Fruit fly (Drosophila melanogaster) whole organism, embryonic: ENCODE data around the gene CG43886.

ENCODE experiments used
- Awh ChIP-seq: fragments of 200-800 bp; sonication (Bioruptor generic); IDR thresholded peaks from 2 replicates; pipeline ENCODE4, ENCODE4 v1.3.6; 2022; ENCODE audit warnings: missing biosample characterization, missing genetic modification characterization
- CG12744 ChIP-seq: fragments of 200-800 bp; sonication (Bioruptor generic); optimal IDR thresholded peaks from 2 replicates; lab custom pipeline; 2016; ENCODE audit warnings: missing biosample characterization, missing genetic modification characterization
- CG1647 ChIP-seq: fragments of 200-800 bp; sonication (Bioruptor generic); optimal IDR thresholded peaks from 3 replicates; lab custom pipeline; 2016; ENCODE audit warnings: missing biosample characterization, missing genetic modification characterization
- CG17186 ChIP-seq: fragments of 200-800 bp; sonication (Bioruptor generic); optimal IDR thresholded peaks from 3 replicates; lab custom pipeline; 2017; ENCODE audit warnings: missing biosample characterization, missing genetic modification reagents, missing genetic modification characterization
- CG17328 ChIP-seq: fragments of 200-800 bp; sonication (Bioruptor generic); IDR thresholded peaks from 2 replicates; pipeline ENCODE4 v1.3.6; 2022; ENCODE audit warnings: missing biosample characterization, missing genetic modification characterization
- CG17385 ChIP-seq: fragments of 200-800 bp; sonication (Bioruptor generic); optimal IDR thresholded peaks from 3 replicates; lab custom pipeline; 2018; ENCODE audit warnings: missing biosample characterization, mild to moderate bottlenecking, missing genetic modification characterization
- CG2202 ChIP-seq: fragments of 200-800 bp; sonication (Bioruptor generic); optimal IDR thresholded peaks from 2 replicates; lab custom pipeline; 2018; ENCODE audit warnings: missing biosample characterization, mild to moderate bottlenecking, missing genetic modification characterization
- CG30403 ChIP-seq: fragments of 200-800 bp; sonication (Bioruptor generic); optimal IDR thresholded peaks from 3 replicates; lab custom pipeline; 2016; ENCODE audit warnings: missing biosample characterization, missing genetic modification characterization
- CG3281 ChIP-seq: fragments of 200-800 bp; sonication (Bioruptor generic); optimal IDR thresholded peaks from 3 replicates; lab custom pipeline; 2017; ENCODE audit warnings: missing biosample characterization, mild to moderate bottlenecking, missing genetic modification characterization
- CG33557 ChIP-seq: fragments of 200-800 bp; sonication (Bioruptor generic); optimal IDR thresholded peaks from 2 replicates; lab custom pipeline; 2019; ENCODE audit warnings: missing biosample characterization, mild to moderate bottlenecking, missing genetic modification characterization, moderate library complexity
- CG34422 ChIP-seq: fragments of 200-800 bp; sonication (Bioruptor generic); IDR thresholded peaks from 3 replicates; pipeline ENCODE4 v1.3.6; 2022; ENCODE audit warnings: missing biosample characterization, missing genetic modification characterization
- CG6689 ChIP-seq: fragments of 200-800 bp; sonication (Bioruptor generic); IDR thresholded peaks from 2 replicates; pipeline ENCODE4 v1.3.6; 2022; ENCODE audit warnings: missing biosample characterization, missing genetic modification characterization
- CG6813 ChIP-seq: fragments of 200-800 bp; sonication (Bioruptor generic); optimal IDR thresholded peaks from 2 replicates; lab custom pipeline; 2017; ENCODE audit warnings: missing biosample characterization, missing genetic modification characterization, mild to moderate bottlenecking, moderate library complexity, missing genetic modification reagents
- CG7963 ChIP-seq: fragments of 200-800 bp; sonication (Bioruptor generic); IDR thresholded peaks from 3 replicates; pipeline ENCODE4 v1.3.6; 2022; ENCODE audit warnings: missing biosample characterization, missing genetic modification characterization; ENCODE audit not compliant: partially characterized antibody
- CG9437 ChIP-seq: fragments of 200-800 bp; sonication (Bioruptor generic); optimal IDR thresholded peaks from 2 replicates; lab custom pipeline; 2018; ENCODE audit warnings: missing biosample characterization, mild to moderate bottlenecking, missing genetic modification characterization
- Dad ChIP-seq: fragments of 200-800 bp; sonication (Bioruptor generic); optimal IDR thresholded peaks from 3 replicates; lab custom pipeline; 2016; ENCODE audit warnings: missing biosample characterization, missing genetic modification characterization
- Dek ChIP-seq: fragments of 200-800 bp; sonication (Bioruptor generic); optimal IDR thresholded peaks from 3 replicates; lab custom pipeline; 2019; ENCODE audit warnings: missing biosample characterization, mild to moderate bottlenecking, missing genetic modification characterization, moderate library complexity
- Dip2 ChIP-seq: fragments of 200-800 bp; sonication (Bioruptor generic); IDR thresholded peaks from 2 replicates; pipeline ENCODE4 v1.3.6; 2022; ENCODE audit warnings: missing biosample characterization, missing genetic modification characterization
- E2f2 ChIP-seq: fragments of 200-800 bp; sonication (Bioruptor generic); IDR thresholded peaks from 2 replicates; pipeline ENCODE4 v1.3.6; 2022; ENCODE audit warnings: missing biosample characterization, missing genetic modification characterization
- H15 ChIP-seq: fragments of 200-800 bp; sonication (Bioruptor generic); IDR thresholded peaks from 3 replicates; pipeline ENCODE4 v1.3.6; 2022; ENCODE audit warnings: missing biosample characterization, missing genetic modification characterization
- H2.0 ChIP-seq: fragments of 200-800 bp; sonication (Bioruptor generic); IDR thresholded peaks from 2 replicates; pipeline ENCODE4 v1.3.6; 2022; ENCODE audit warnings: missing biosample characterization, missing genetic modification characterization
- HLHmδ ChIP-seq: fragments of 200-800 bp; sonication (Bioruptor generic); optimal IDR thresholded peaks from 2 replicates; lab custom pipeline; 2018; ENCODE audit warnings: missing biosample characterization, mild to moderate bottlenecking, missing genetic modification characterization, moderate library complexity
- Hand ChIP-seq: fragments of 200-800 bp; sonication (Bioruptor generic); optimal IDR thresholded peaks from 2 replicates; lab custom pipeline; 2017; ENCODE audit warnings: mild to moderate bottlenecking, missing biosample characterization, missing genetic modification reagents, missing genetic modification characterization
- Kr ChIP-seq: fragments of 200-800 bp; sonication (Bioruptor generic); optimal IDR thresholded peaks from 2 replicates; lab custom pipeline; 2017; ENCODE audit warnings: missing biosample characterization, mild to moderate bottlenecking, missing genetic modification characterization
- Lpt ChIP-seq: fragments of >200 bp; optimal IDR thresholded peaks from 2 replicates; lab custom pipeline; 2018; ENCODE audit warnings: missing biosample characterization, missing genetic modification characterization
- MBD-R2 ChIP-seq: fragments of 200-800 bp; sonication (Bioruptor generic); IDR thresholded peaks from 2 replicates; pipeline ENCODE4 v1.3.6; 2022; ENCODE audit warnings: missing biosample characterization, missing genetic modification characterization
- Mes4 ChIP-seq: fragments of 200-800 bp; sonication (Bioruptor generic); optimal IDR thresholded peaks from 2 replicates; lab custom pipeline; 2016; ENCODE audit warnings: missing biosample characterization, missing genetic modification characterization
- chn ChIP-seq: fragments of 200-800 bp; sonication (Bioruptor generic); optimal IDR thresholded peaks from 2 replicates; lab custom pipeline; 2016; ENCODE audit warnings: missing biosample characterization, missing genetic modification characterization
- dysf ChIP-seq: fragments of 200-800 bp; sonication (Bioruptor generic); IDR thresholded peaks from 3 replicates; pipeline ENCODE4 v1.3.6; 2022; ENCODE audit warnings: missing biosample characterization, missing genetic modification characterization
- fd3F ChIP-seq: fragments of 200-800 bp; sonication (Bioruptor generic); optimal IDR thresholded peaks from 2 replicates; lab custom pipeline; 2018; ENCODE audit warnings: missing biosample characterization, mild to moderate bottlenecking, missing genetic modification characterization, moderate library complexity
- ftz-f1 ChIP-seq: fragments of 200-800 bp; sonication (Bioruptor generic); optimal IDR thresholded peaks from 2 replicates; lab custom pipeline; 2016; ENCODE audit warnings: missing biosample characterization, missing genetic modification characterization
- fu2 ChIP-seq: fragments of 200-800 bp; sonication (Bioruptor generic); optimal IDR thresholded peaks from 2 replicates; lab custom pipeline; 2016; ENCODE audit warnings: missing biosample characterization, missing genetic modification characterization
- gce ChIP-seq: fragments of 200-800 bp; sonication (Bioruptor generic); IDR thresholded peaks from 3 replicates; pipeline ENCODE4 v1.3.6; 2022; ENCODE audit warnings: missing biosample characterization, missing genetic modification characterization
- inv ChIP-seq: fragments of 200-800 bp; sonication (Bioruptor generic); IDR thresholded peaks from 2 replicates; pipeline ENCODE4 v1.3.6; 2022; ENCODE audit warnings: missing biosample characterization, missing genetic modification characterization; ENCODE audit not compliant: partially characterized antibody
- maf-S ChIP-seq: fragments of 200-800 bp; sonication (Bioruptor generic); optimal IDR thresholded peaks from 2 replicates; lab custom pipeline; 2016; ENCODE audit warnings: missing biosample characterization, missing genetic modification characterization
- mirr ChIP-seq: fragments of 200-800 bp; sonication (Bioruptor generic); optimal IDR thresholded peaks from 3 replicates; lab custom pipeline; 2018; ENCODE audit warnings: missing biosample characterization, mild to moderate bottlenecking, missing genetic modification characterization
- otp ChIP-seq: fragments of 200-800 bp; sonication (Bioruptor generic); IDR thresholded peaks from 3 replicates; pipeline ENCODE4, ENCODE4 v1.3.6; 2022; ENCODE audit warnings: missing biosample characterization, missing genetic modification characterization
- pho ChIP-seq: fragments of 200-800 bp; sonication (Bioruptor generic); optimal IDR thresholded peaks from 2 replicates; lab custom pipeline; 2016; ENCODE audit warnings: missing biosample characterization, missing genetic modification characterization
- prd ChIP-seq, 3 experiments: fragments of >200 bp in 2 of 3; fragments of 200-800 bp in 1 of 3; sonication (Bioruptor generic) in 1 of 3; optimal IDR thresholded peaks in 2 of 3; IDR thresholded peaks in 1 of 3; 2 replicates in 2 of 3; 3 replicates in 1 of 3; pipeline versions ENCODE4 v1.3.6 to Lab custom; 2017 to 2022; ENCODE audit warnings: missing biosample characterization in 1 of 3, missing genetic modification characterization in 1 of 3
- ro ChIP-seq: fragments of 200-800 bp; sonication (Bioruptor generic); IDR thresholded peaks from 2 replicates; pipeline ENCODE4 v1.3.6; 2022; ENCODE audit warnings: missing biosample characterization, missing genetic modification characterization
- row ChIP-seq: fragments of 200-800 bp; sonication (Bioruptor generic); IDR thresholded peaks from 3 replicates; pipeline ENCODE4 v1.3.6; 2022; ENCODE audit warnings: missing biosample characterization, missing genetic modification characterization
- run ChIP-seq: fragments of 200-800 bp; sonication (Bioruptor generic); optimal IDR thresholded peaks from 3 replicates; lab custom pipeline; 2018; ENCODE audit warnings: missing biosample characterization, mild to moderate bottlenecking, missing genetic modification characterization
- seq ChIP-seq: fragments of 200-800 bp; sonication (Bioruptor generic); IDR thresholded peaks from 2 replicates; pipeline ENCODE4 v1.3.6; 2022; ENCODE audit warnings: missing biosample characterization, missing genetic modification characterization
- sisA ChIP-seq: fragments of 200-800 bp; sonication (Bioruptor generic); IDR thresholded peaks from 2 replicates; pipeline ENCODE4 v1.3.6; 2022; ENCODE audit warnings: missing biosample characterization, missing genetic modification characterization
- stwl ChIP-seq: fragments of 200-800 bp; sonication (Bioruptor generic); optimal IDR thresholded peaks from 3 replicates; lab custom pipeline; 2018; ENCODE audit warnings: missing biosample characterization, mild to moderate bottlenecking, missing genetic modification characterization, moderate library complexity
- tio ChIP-seq: fragments of 200-800 bp; sonication (Bioruptor generic); optimal IDR thresholded peaks from 2 replicates; lab custom pipeline; 2017; ENCODE audit warnings: missing biosample characterization, missing genetic modification characterization, inconsistent platforms
- trem ChIP-seq: fragments of 200-800 bp; optimal IDR thresholded peaks from 3 replicates; lab custom pipeline; 2019; ENCODE audit warnings: missing biosample characterization, mild to moderate bottlenecking, missing genetic modification characterization, moderate library complexity
- zfh1 ChIP-seq: fragments of 200-800 bp; sonication (Bioruptor generic); IDR thresholded peaks from 3 replicates; pipeline ENCODE4 v1.3.6; 2022; ENCODE audit warnings: missing biosample characterization, missing genetic modification characterization
- zfh2 ChIP-seq: fragments of 200-800 bp; sonication (Bioruptor generic); optimal IDR thresholded peaks from 2 replicates; lab custom pipeline; 2016; ENCODE audit warnings: missing biosample characterization, missing genetic modification characterization

CG43886 gene

DNA sequence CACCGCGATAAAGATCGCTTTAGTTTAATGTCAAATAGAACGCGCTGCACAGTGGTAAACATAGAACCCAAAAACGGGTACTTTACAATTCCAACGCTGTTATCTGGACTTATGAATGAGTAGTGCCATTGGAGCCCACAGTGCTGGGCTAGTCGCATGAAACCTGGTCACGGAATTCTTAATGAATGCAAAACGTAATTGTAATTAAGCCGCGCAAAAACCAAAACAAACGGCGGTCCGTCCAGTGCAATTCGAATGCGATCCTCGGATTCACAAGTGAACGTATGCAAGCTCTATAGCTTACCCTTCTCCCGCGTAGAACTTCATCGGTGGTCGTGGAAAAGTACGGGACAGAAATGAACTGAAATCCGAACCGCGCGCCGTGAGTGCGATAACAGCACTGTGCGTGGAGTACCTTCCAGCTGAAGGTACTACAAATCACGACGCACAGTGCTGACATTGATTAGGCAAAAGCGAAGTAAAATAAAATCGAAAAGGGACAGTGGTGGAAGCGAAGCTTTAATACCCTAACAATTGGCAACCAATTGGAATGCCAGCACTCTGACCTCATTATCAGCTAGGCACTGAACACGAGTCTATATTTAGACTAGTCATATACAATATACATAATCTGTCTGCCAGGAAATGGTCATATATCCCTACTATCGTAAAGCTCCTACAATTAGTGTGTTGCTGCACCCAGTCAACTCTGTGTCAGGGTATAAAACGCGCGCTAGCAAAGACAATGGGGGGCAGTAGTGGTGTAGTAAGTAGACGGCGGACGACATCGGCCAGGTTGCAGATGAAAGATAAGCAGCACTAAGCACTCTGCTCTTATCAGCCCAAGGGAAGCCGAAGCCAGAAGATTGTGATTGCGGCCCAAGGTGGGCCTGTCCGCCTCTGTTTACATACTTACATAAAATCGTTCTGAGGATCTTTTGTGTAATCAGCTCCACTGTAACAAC lies 26.0 kb upstream of the CG43886 start (continued):
- TF ChIP-seq Dek (tag; lab: Kevin White, UChicago), result peak; percentile 17
- TF ChIP-seq CG17328 (GFP tag; lab: Robert Waterston, UW), result no peak
- no peak for TF ChIP-seq H15 (GFP tag; lab: Robert Waterston, UW)
- peak; percentile 55 for TF ChIP-seq pho (GFP tag; lab: Kevin White, UChicago)
- no peak for TF ChIP-seq Lpt
- TF ChIP-seq seq (GFP tag; lab: Robert Waterston, UW), result peak; percentile 47
- TF ChIP-seq E2f2 (GFP tag; lab: Robert Waterston, UW), result no peak; the same call in 1 of the 2 replicates
- peak; percentile 51 for TF ChIP-seq fu2
- no peak for TF ChIP-seq Kr (GFP tag; lab: Kevin White, UChicago)
- TF ChIP-seq HLHmδ (GFP tag; lab: Kevin White, UChicago), result peak; percentile 15
- peak; percentile 54; the same call in 2 of the 3 replicates for TF ChIP-seq CG34422 (GFP tag; lab: Robert Waterston, UW)
- peak; percentile 26 for TF ChIP-seq chn
- TF ChIP-seq CG30403 (GFP tag; lab: Kevin White, UChicago), result peak; percentile 58
- no peak for TF ChIP-seq Dip2 (GFP tag; lab: Robert Waterston, UW)
- peak; percentile 97 for TF ChIP-seq row (GFP tag; lab: Robert Waterston, UW)
- no peak for TF ChIP-seq prd (optimal IDR thresholded peaks at IDR 0.05; lab: Kevin White, UChicago)
- peak; percentile 60 for TF ChIP-seq prd (GFP tag; IDR thresholded peaks at IDR 0.05; lab: Robert Waterston, UW)
- TF ChIP-seq dysf (GFP tag; lab: Robert Waterston, UW), result peak; percentile 75
- peak; percentile 93 for TF ChIP-seq mirr
- TF ChIP-seq gce (GFP tag; lab: Robert Waterston, UW), result no peak
- no peak for TF ChIP-seq Hand (GFP tag; lab: Kevin White, UChicago)
- no peak for TF ChIP-seq H2.0 (GFP tag; lab: Robert Waterston, UW)
- TF ChIP-seq CG2202 (tag; lab: Kevin White, UChicago), result no peak
- no peak for TF ChIP-seq run (tag; lab: Kevin White, UChicago)
- peak; percentile 46 for TF ChIP-seq CG6689 (GFP tag; lab: Robert Waterston, UW)
- TF ChIP-seq tio, result peak; percentile 39
- peak; percentile 33 for TF ChIP-seq CG17385 (GFP tag; lab: Kevin White, UChicago)
- TF ChIP-seq otp, result peak; percentile 3; the same call in 1 of the 3 replicates
- no peak for TF ChIP-seq CG7963 (GFP tag; lab: Robert Waterston, UW)
- TF ChIP-seq CG33557 (GFP tag; lab: Kevin White, UChicago), result no peak
- no peak for TF ChIP-seq fd3F
- TF ChIP-seq zfh1 (GFP tag; lab: Robert Waterston, UW), result peak; percentile 4; the same call in 1 of the 3 replicates
- TF ChIP-seq ro (GFP tag; lab: Robert Waterston, UW), result no peak
- TF ChIP-seq Dad, result no peak
- TF ChIP-seq CG12744 (GFP tag; lab: Kevin White, UChicago), result no peak
- TF ChIP-seq inv (GFP tag; lab: Robert Waterston, UW), result no peak
- TF ChIP-seq MBD-R2 (GFP tag; lab: Robert Waterston, UW), result peak; percentile 6; the same call in 1 of the 2 replicates
- peak; percentile 64 for TF ChIP-seq CG3281 (GFP tag; lab: Kevin White, UChicago)
- TF ChIP-seq ftz-f1 (GFP tag; lab: Kevin White, UChicago), result peak; percentile 64
- peak; percentile 46 for TF ChIP-seq zfh2
- TF ChIP-seq maf-S (GFP tag; lab: Kevin White, UChicago), result peak; percentile 23
- no peak for TF ChIP-seq CG9437 (GFP tag; lab: Kevin White, UChicago)
- peak; percentile 44; the same call in 1 of the 2 replicates for TF ChIP-seq sisA (GFP tag; lab: Robert Waterston, UW)
- TF ChIP-seq stwl (tag; lab: Kevin White, UChicago), result no peak
- TF ChIP-seq CG17186, result no peak
- 0 out of 2 replicates have a peak, but pooled peaks have one; percentile 25 for TF ChIP-seq Awh
- no peak for TF ChIP-seq trem (tag; lab: Kevin White, UChicago)
- peak; percentile 27 for TF ChIP-seq CG1647 (GFP tag; lab: Kevin White, UChicago)
- TF ChIP-seq CG6813, result peak; percentile 34
- peak; percentile 63 for TF ChIP-seq Mes4 (GFP tag; lab: Kevin White, UChicago)
